Worm (Caenorhabditis elegans): ENCODE data around the gene D1005.4.
A peak's percentile ranks its signal among the peaks of the same experiment; 100 is the strongest.

Gene D1005.4

ce11 chrX:1504529-1505080 lies 19.0 kb upstream of the D1005.4 start (continued):
- TF ChIP-seq vab-15 (tag; optimal IDR thresholded peaks at IDR 0.05) (peak; percentile 79), ces-1 (GFP tag; optimal IDR thresholded peaks at IDR 0.05) (no peak), pag-3 (tag; optimal IDR thresholded peaks at IDR 0.05; ENCODE audit: borderline replicate concordance, insufficient read depth) (no peak), sup-37 (GFP tag; optimal IDR thresholded peaks at IDR 0.05) (peak; percentile 85), aha-1 (tag; optimal IDR thresholded peaks at IDR 0.05) (peak; percentile 98), ama-1 (optimal IDR thresholded peaks at IDR 0.05) (peak; percentile 99), ztf-11 (tag; optimal IDR thresholded peaks at IDR 0.05) (peak in 1 of 2 experiments; percentile 20), unc-98 (GFP tag; IDR thresholded peaks at IDR 0.05) (peak; percentile 54; the same call in 1 of the 2 replicates), unc-30 (tag; optimal IDR thresholded peaks at IDR 0.05) (no peak), snpc-4 (tag; optimal IDR thresholded peaks at IDR 0.05) (peak; percentile 49), grh-1 (GFP tag; IDR thresholded peaks at IDR 0.05) (peak; percentile 96), nhr-71 (tag; optimal IDR thresholded peaks at IDR 0.05) (peak; percentile 99), tbx-2 (tag; optimal IDR thresholded peaks at IDR 0.05) (peak; percentile 96), zip-4 (GFP tag; optimal IDR thresholded peaks at IDR 0.05) (peak; percentile 64), snu-23 (GFP tag; optimal IDR thresholded peaks at IDR 0.05) (peak; percentile 96), nhr-237 (tag; optimal IDR thresholded peaks at IDR 0.05) (peak; percentile 65), nhr-76 (tag; optimal IDR thresholded peaks at IDR 0.05) (no peak), lin-15B (tag; optimal IDR thresholded peaks at IDR 0.05) (no peak), hlh-4 (tag; optimal IDR thresholded peaks at IDR 0.05) (no peak), zag-1 (tag; optimal IDR thresholded peaks at IDR 0.05) (no peak), egl-27 (tag; optimal IDR thresholded peaks at IDR 0.05) (peak in 1 of 2 experiments; percentile 8), mep-1 (tag; optimal IDR thresholded peaks at IDR 0.05) (peak; percentile 83), unc-62 (GFP tag; optimal IDR thresholded peaks at IDR 0.05) (no peak), isw-1 (GFP tag; IDR thresholded peaks at IDR 0.05) (0 out of 2 replicates have a peak, but pooled peaks have one; percentile 3), ceh-88 (GFP tag; IDR thresholded peaks at IDR 0.05) (peak; percentile 63), mdl-1 (tag; optimal IDR thresholded peaks at IDR 0.05) (peak in 1 of 2 experiments; percentile 99), fos-1 (tag; optimal IDR thresholded peaks at IDR 0.05) (peak; percentile 68), tlp-1 (tag; optimal IDR thresholded peaks at IDR 0.05) (peak; percentile 6), C16A3.4 (tag; optimal IDR thresholded peaks at IDR 0.05) (peak; percentile 98), nhr-19 (GFP tag; conservative IDR thresholded peaks at IDR 0.05) (peak; percentile 95), nhr-20 (tag; optimal IDR thresholded peaks at IDR 0.05) (peak; percentile 99), lin-14 (GFP tag; optimal IDR thresholded peaks at IDR 0.05) (peak; percentile 95), sox-4 (tag; optimal IDR thresholded peaks at IDR 0.05) (peak; percentile 49)

- TF ChIP-seq nhr-71 (tag; optimal IDR thresholded peaks at IDR 0.05): peak; percentile 81
- peak; percentile 87 for TF ChIP-seq ceh-88 (GFP tag; IDR thresholded peaks at IDR 0.05)
- no peak for TF ChIP-seq unc-86 (tag; optimal IDR thresholded peaks at IDR 0.05)
- TF ChIP-seq mep-1 (tag; optimal IDR thresholded peaks at IDR 0.05): peak; percentile 83
- peak in 1 of 3 experiments; percentile 16 for TF ChIP-seq ceh-82 (tag; optimal IDR thresholded peaks at IDR 0.05)
- TF ChIP-seq swsn-7 (tag; optimal IDR thresholded peaks at IDR 0.05): peak; percentile 32
- TF ChIP-seq lin-14 (GFP tag; optimal IDR thresholded peaks at IDR 0.05): peak; percentile 47
- TF ChIP-seq lin-13 (GFP tag; optimal IDR thresholded peaks at IDR 0.05): peak; percentile 74
- TF ChIP-seq lsy-2 (tag; optimal IDR thresholded peaks at IDR 0.05): peak; percentile 37 to 52
- TF ChIP-seq mdl-1 (tag; optimal IDR thresholded peaks at IDR 0.05): no peak
- no peak for TF ChIP-seq snpc-4 (tag; optimal IDR thresholded peaks at IDR 0.05)
- no peak for TF ChIP-seq tlp-1 (tag; optimal IDR thresholded peaks at IDR 0.05)
- peak; percentile 94 for TF ChIP-seq skn-1 (tag; optimal IDR thresholded peaks at IDR 0.05)
- TF ChIP-seq alr-1 (tag; optimal IDR thresholded peaks at IDR 0.05; ENCODE audit: borderline replicate concordance): no peak
- TF ChIP-seq unc-130 (tag; optimal IDR thresholded peaks at IDR 0.05): peak; percentile 56
- TF ChIP-seq ztf-11 (tag; optimal IDR thresholded peaks at IDR 0.05): no peak
- no peak for TF ChIP-seq aly-2 (tag; optimal IDR thresholded peaks at IDR 0.05)
- TF ChIP-seq ama-1 (optimal IDR thresholded peaks at IDR 0.05): peak; percentile 94
- no peak for TF ChIP-seq ceh-8 (GFP tag; optimal IDR thresholded peaks at IDR 0.05)
- TF ChIP-seq mef-2 (tag; optimal IDR thresholded peaks at IDR 0.05): no peak
- no peak for TF ChIP-seq ces-1 (GFP tag; optimal IDR thresholded peaks at IDR 0.05)
- TF ChIP-seq mab-9 (GFP tag; IDR thresholded peaks at IDR 0.05): peak; percentile 89
- peak; percentile 38 for TF ChIP-seq hpl-2 (GFP tag; optimal IDR thresholded peaks at IDR 0.05)
- peak; percentile 7 for TF ChIP-seq C34B4.2 (tag; optimal IDR thresholded peaks at IDR 0.05)
- TF ChIP-seq F16B12.6 (tag; optimal IDR thresholded peaks at IDR 0.05): no peak
- TF ChIP-seq lin-39 (tag; optimal IDR thresholded peaks at IDR 0.05): peak; percentile 53
These were observed 18.3 kb upstream of the D1005.4 start for ce11 chrX:1503698-1504501.

All from whole organism, L1 larva.